In genomic region chr3R:5015168-5015567, dm6 we compare ENCODE assay signal across 4 fruit fly cellular contexts.
TF ChIP-seq lines count a peak whose summit lies in the region.

No protein-coding gene starts in this region.

- TF ChIP-seq CTCF in whole organism, embryonic (GFP tag; optimal IDR thresholded peaks at IDR 0.05; lab: Kevin White, UChicago), result no peak

TF ChIP-seq in whole organism, adult, 20 proteins besides CTCF, POLR2A, EP300 and RAD21:
- TF ChIP-seq CG33017 (tag; optimal IDR thresholded peaks at IDR 0.05; lab: Kevin White, UChicago), result no peak
- peak; percentile 26 for TF ChIP-seq CG12768 (GFP tag; optimal IDR thresholded peaks at IDR 0.05; lab: Kevin White, UChicago)
- no peak for TF ChIP-seq pad (GFP tag; optimal IDR thresholded peaks at IDR 0.05; lab: Kevin White, UChicago)
- TF ChIP-seq kay (GFP tag; lab: Kevin White, UChicago; ENCODE audit: borderline replicate concordance), result no peak
- peak; percentile 5 for TF ChIP-seq CG7101 (tag; optimal IDR thresholded peaks at IDR 0.05; lab: Kevin White, UChicago)
TF ChIP-seq in whole organism, adult: peak in this region for 2.

TF ChIP-seq in whole organism, embryonic, 481 proteins besides CTCF, POLR2A, EP300 and RAD21 (continues in another document):
- TF ChIP-seq Jarid2 (GFP tag; optimal IDR thresholded peaks at IDR 0.05; lab: Kevin White, UChicago) (peak; percentile 45), CG8359 (GFP tag; optimal IDR thresholded peaks at IDR 0.05; lab: Kevin White, UChicago; ENCODE audit: borderline replicate concordance) (peak; percentile 30), Fer1 (GFP tag; optimal IDR thresholded peaks at IDR 0.05; lab: Kevin White, UChicago) (peak; percentile 92), CG14050 (GFP tag; IDR thresholded peaks at IDR 0.05; lab: Robert Waterston, UW) (no peak; the same call in 2 of the 3 replicates), C15 (GFP tag; IDR thresholded peaks at IDR 0.05; lab: Robert Waterston, UW) (peak; percentile 53; the same call in 1 of the 3 replicates), HmgZ (tag; optimal IDR thresholded peaks at IDR 0.05; lab: Kevin White, UChicago) (peak; percentile 69), fu2 (GFP tag; optimal IDR thresholded peaks at IDR 0.05; lab: Kevin White, UChicago) (no peak), CG2712 (tag; optimal IDR thresholded peaks at IDR 0.05; lab: Kevin White, UChicago) (peak; percentile 1), sc (optimal IDR thresholded peaks at IDR 0.05; lab: Kevin White, UChicago) (no peak), sc (GFP tag; optimal IDR thresholded peaks at IDR 0.05; lab: Kevin White, UChicago) (peak; percentile 44), CG13424 (tag; optimal IDR thresholded peaks at IDR 0.05; lab: Kevin White, UChicago) (peak; percentile 43), PHDP (tag; optimal IDR thresholded peaks at IDR 0.05; lab: Kevin White, UChicago) (peak; percentile 80), otp (GFP tag; IDR thresholded peaks at IDR 0.05; lab: Robert Waterston, UW) (0 out of 3 replicates have a peak, but pooled peaks have one; percentile 36), CG11723 (GFP tag; optimal IDR thresholded peaks at IDR 0.05; lab: Kevin White, UChicago) (peak; percentile 12), CG42726 (GFP tag; IDR thresholded peaks at IDR 0.05; lab: Robert Waterston, UW; ENCODE audit: partially characterized antibody) (no peak), CG7839 (tag; optimal IDR thresholded peaks at IDR 0.05; lab: Kevin White, UChicago) (peak; percentile 21), gfzf (GFP tag; optimal IDR thresholded peaks at IDR 0.05; lab: Kevin White, UChicago) (no peak), Usf (GFP tag; optimal IDR thresholded peaks at IDR 0.05; lab: Kevin White, UChicago) (no peak), CG34224 (GFP tag; IDR thresholded peaks at IDR 0.05; lab: Robert Waterston, UW; ENCODE audit: partially characterized antibody) (no peak), Camta (GFP tag; optimal IDR thresholded peaks at IDR 0.05; lab: Kevin White, UChicago) (no peak), CG3281 (GFP tag; optimal IDR thresholded peaks at IDR 0.05; lab: Kevin White, UChicago) (peak; percentile 83), CG10147 (GFP tag; optimal IDR thresholded peaks at IDR 0.05; lab: Kevin White, UChicago) (peak; percentile 19), CG7745 (tag; optimal IDR thresholded peaks at IDR 0.05; lab: Kevin White, UChicago) (no peak), CG12744 (GFP tag; optimal IDR thresholded peaks at IDR 0.05; lab: Kevin White, UChicago) (no peak), luna (GFP tag; optimal IDR thresholded peaks at IDR 0.05; lab: Kevin White, UChicago) (no peak), Chrac-16 (GFP tag; optimal IDR thresholded peaks at IDR 0.05; lab: Kevin White, UChicago) (no peak), nom (GFP tag; optimal IDR thresholded peaks at IDR 0.05; lab: Kevin White, UChicago) (no peak), CG8281 (tag; optimal IDR thresholded peaks at IDR 0.05; lab: Kevin White, UChicago) (no peak)

TF ChIP-seq in whole organism, prepupa, 60 proteins besides CTCF, POLR2A, EP300 and RAD21:
- TF ChIP-seq vri (GFP tag; optimal IDR thresholded peaks at IDR 0.05; lab: Kevin White, UChicago) (peak; percentile 55), Smox (GFP tag; optimal IDR thresholded peaks at IDR 0.05; lab: Kevin White, UChicago) (no peak), Ets96B (tag; optimal IDR thresholded peaks at IDR 0.05; lab: Kevin White, UChicago) (no peak), fkh (GFP tag; optimal IDR thresholded peaks at IDR 0.05; lab: Kevin White, UChicago) (peak; percentile 94)

TF ChIP-seq in whole organism, wandering third instar larva, 38 proteins besides CTCF, POLR2A, EP300 and RAD21:
- TF ChIP-seq Hr83 (GFP tag; optimal IDR thresholded peaks at IDR 0.05; lab: Kevin White, UChicago; ENCODE audit: poor library complexity, severe bottlenecking) (peak; percentile 83), sage (GFP tag; optimal IDR thresholded peaks at IDR 0.05; lab: Kevin White, UChicago) (no peak), Hnf4 (GFP tag; optimal IDR thresholded peaks at IDR 0.05; lab: Kevin White, UChicago) (peak; percentile 9), fru (GFP tag; optimal IDR thresholded peaks at IDR 0.05; lab: Kevin White, UChicago) (peak; percentile 22), jim (GFP tag; optimal IDR thresholded peaks at IDR 0.05; lab: Kevin White, UChicago) (no peak), GATAd (GFP tag; optimal IDR thresholded peaks at IDR 0.05; lab: Kevin White, UChicago) (no peak), OdsH (GFP tag; optimal IDR thresholded peaks at IDR 0.05; lab: Kevin White, UChicago) (peak; percentile 53), Sp1 (GFP tag; optimal IDR thresholded peaks at IDR 0.05; lab: Kevin White, UChicago) (no peak), dmrt93B (GFP tag; optimal IDR thresholded peaks at IDR 0.05; lab: Kevin White, UChicago) (no peak), Rel (GFP tag; optimal IDR thresholded peaks at IDR 0.05; lab: Kevin White, UChicago) (no peak), Rel (tag; optimal IDR thresholded peaks at IDR 0.05; lab: Kevin White, UChicago) (no peak), Dfd (GFP tag; optimal IDR thresholded peaks at IDR 0.05; lab: Kevin White, UChicago) (no peak), brk (GFP tag; optimal IDR thresholded peaks at IDR 0.05; lab: Kevin White, UChicago) (peak; percentile 1), h (GFP tag; optimal IDR thresholded peaks at IDR 0.05; lab: Kevin White, UChicago) (peak; percentile 60), dl (GFP tag; optimal IDR thresholded peaks at IDR 0.05; lab: Kevin White, UChicago; ENCODE audit: insufficient read depth in 1 of 2, partially characterized antibody in 2 of 2) (no peak), foxo (GFP tag; optimal IDR thresholded peaks at IDR 0.05; lab: Kevin White, UChicago) (peak in 1 of 2 experiments; percentile 21), lola (GFP tag; optimal IDR thresholded peaks at IDR 0.05; lab: Kevin White, UChicago) (no peak), CrebA (GFP tag; optimal IDR thresholded peaks at IDR 0.05; lab: Kevin White, UChicago; ENCODE audit: borderline replicate concordance) (no peak), br (GFP tag; optimal IDR thresholded peaks at IDR 0.05; lab: Kevin White, UChicago) (peak; percentile 27), Dif (GFP tag; optimal IDR thresholded peaks at IDR 0.05; lab: Kevin White, UChicago; ENCODE audit: partially characterized antibody) (no peak), rgr (GFP tag; optimal IDR thresholded peaks at IDR 0.05; lab: Kevin White, UChicago) (peak; percentile 60)
